Fruit fly (Drosophila melanogaster): ENCODE measurements around the gene Dnaaf5.

dm6 chr3R:14381599-14381998 is 20.0 kb upstream of the Dnaaf5 start, which contains the start of gene soti:
- no peak for TF ChIP-seq CG8478 (optimal IDR thresholded peaks at IDR 0.05)
- TF ChIP-seq CTCF (optimal IDR thresholded peaks at IDR 0.05) = no peak
